Fruit fly (Drosophila melanogaster) whole organism, embryonic: Measurements from ENCODE around the gene Pebp1.

Experiments used
- Awh ChIP-seq: fragments of 200-800 bp; sonication (Bioruptor generic); IDR thresholded peaks from 2 replicates; pipeline ENCODE4, ENCODE4 v1.3.6; 2022; ENCODE audit warnings: missing biosample characterization, missing genetic modification characterization
- Bteb2 ChIP-seq: fragments of 200-800 bp; sonication (Bioruptor generic); optimal IDR thresholded peaks from 2 replicates; lab custom pipeline; 2016; ENCODE audit warnings: missing biosample characterization, missing genetic modification characterization
- CG11093 ChIP-seq: fragments of 200-800 bp; sonication (Bioruptor generic); IDR thresholded peaks from 3 replicates; pipeline ENCODE4 v1.3.6; 2022; ENCODE audit warnings: missing biosample characterization, missing genetic modification characterization
- CG12236 ChIP-seq: fragments of 200-800 bp; sonication (Bioruptor generic); optimal IDR thresholded peaks from 2 replicates; lab custom pipeline; 2016; ENCODE audit warnings: missing biosample characterization, missing genetic modification characterization
- CG1529 ChIP-seq: fragments of 200-800 bp; sonication (Bioruptor generic); optimal IDR thresholded peaks from 3 replicates; lab custom pipeline; 2018; ENCODE audit warnings: missing biosample characterization, missing genetic modification characterization
- CG1602 ChIP-seq: fragments of 200-800 bp; sonication (Bioruptor generic); optimal IDR thresholded peaks from 3 replicates; lab custom pipeline; 2016; ENCODE audit warnings: missing biosample characterization, missing genetic modification characterization
- CG17912 ChIP-seq: fragments of 200-800 bp; sonication (Bioruptor generic); optimal IDR thresholded peaks from 2 replicates; lab custom pipeline; 2018; ENCODE audit warnings: missing biosample characterization, mild to moderate bottlenecking, missing genetic modification characterization
- CG2202 ChIP-seq: fragments of 200-800 bp; sonication (Bioruptor generic); optimal IDR thresholded peaks from 2 replicates; lab custom pipeline; 2018; ENCODE audit warnings: missing biosample characterization, mild to moderate bottlenecking, missing genetic modification characterization
- CG3726 ChIP-seq: fragments of 200-800 bp; sonication (Bioruptor generic); IDR thresholded peaks from 3 replicates; pipeline ENCODE4, ENCODE4 v1.3.6; 2022; ENCODE audit warnings: missing biosample characterization, missing genetic modification characterization
- CG43689 ChIP-seq: fragments of 200-800 bp; sonication (Bioruptor generic); IDR thresholded peaks from 2 replicates; pipeline ENCODE4 v1.3.6; 2022; ENCODE audit warnings: missing biosample characterization, missing genetic modification characterization
- CG4617 ChIP-seq: fragments of 200-800 bp; sonication (Bioruptor generic); optimal IDR thresholded peaks from 3 replicates; lab custom pipeline; 2016; ENCODE audit warnings: missing biosample characterization, missing genetic modification characterization, borderline replicate concordance
- CG6175 ChIP-seq: fragments of 200-800 bp; sonication (Bioruptor generic); IDR thresholded peaks from 3 replicates; pipeline ENCODE4 v1.3.6; 2022; ENCODE audit warnings: missing biosample characterization, missing genetic modification characterization
- CG6254 ChIP-seq: fragments of 200-800 bp; sonication (Bioruptor generic); optimal IDR thresholded peaks from 3 replicates; lab custom pipeline; 2017; ENCODE audit warnings: mild to moderate bottlenecking, missing biosample characterization, missing genetic modification reagents, missing genetic modification characterization
- CG7372 ChIP-seq: fragments of 200-800 bp; sonication (Bioruptor generic); IDR thresholded peaks from 2 replicates; pipeline ENCODE4 v1.3.6; 2022; ENCODE audit warnings: missing biosample characterization, missing genetic modification characterization
- CkIIα-i1 ChIP-seq: fragments of 200-800 bp; sonication (Bioruptor generic); IDR thresholded peaks from 2 replicates; pipeline ENCODE4 v1.3.6; 2022; ENCODE audit warnings: missing biosample characterization, missing genetic modification characterization
- CoRest ChIP-seq: fragments of 200-800 bp; sonication (Bioruptor generic); optimal IDR thresholded peaks from 3 replicates; lab custom pipeline; 2018; ENCODE audit warnings: missing biosample characterization, mild to moderate bottlenecking, missing genetic modification characterization, moderate library complexity
- D19A ChIP-seq: fragments of 200-800 bp; optimal IDR thresholded peaks from 3 replicates; lab custom pipeline; 2019; ENCODE audit warnings: missing biosample characterization, mild to moderate bottlenecking, missing genetic modification characterization, moderate library complexity
- Dbx ChIP-seq: fragments of 200-800 bp; sonication (Bioruptor generic); IDR thresholded peaks from 3 replicates; pipeline ENCODE4 v1.3.6; 2022; ENCODE audit warnings: missing biosample characterization, missing genetic modification characterization
- Deaf1 ChIP-seq: fragments of 200-800 bp; optimal IDR thresholded peaks from 3 replicates; lab custom pipeline; 2019; ENCODE audit warnings: missing biosample characterization, mild to moderate bottlenecking, missing genetic modification characterization, moderate library complexity
- Ets97D ChIP-seq: fragments of 200-800 bp; sonication (Bioruptor generic); optimal IDR thresholded peaks from 3 replicates; lab custom pipeline; 2016; ENCODE audit warnings: missing biosample characterization, missing genetic modification characterization
- Hr3 ChIP-seq: fragments of 200-800 bp; sonication (Bioruptor generic); optimal IDR thresholded peaks from 3 replicates; lab custom pipeline; 2016; ENCODE audit warnings: missing biosample characterization, missing genetic modification characterization
- Hr51 ChIP-seq, 2 experiments: fragments of 200-800 bp; sonication (Bioruptor generic); optimal IDR thresholded peaks; 2 replicates in 1 of 2; 3 replicates in 1 of 2; lab custom pipeline; 2016 to 2018; ENCODE audit warnings: missing biosample characterization in 2 of 2, missing genetic modification characterization in 2 of 2, mild to moderate bottlenecking in 1 of 2, moderate library complexity in 1 of 2
- Hr78 ChIP-seq, 2 experiments: fragments of 200-800 bp in 1 of 2; fragments of >200 bp in 1 of 2; sonication (Bioruptor generic) in 1 of 2; optimal IDR thresholded peaks; 2 replicates each; lab custom pipeline; 2017 to 2019; ENCODE audit warnings: missing biosample characterization in 2 of 2, missing genetic modification characterization in 2 of 2, mild to moderate bottlenecking in 1 of 2, moderate library complexity in 1 of 2
- Jarid2 ChIP-seq: fragments of 200-800 bp; sonication (Bioruptor generic); optimal IDR thresholded peaks from 3 replicates; lab custom pipeline; 2017; ENCODE audit warnings: mild to moderate bottlenecking, missing biosample characterization, missing genetic modification reagents, missing genetic modification characterization
- MTF-1 ChIP-seq: fragments of 200-800 bp; sonication (Bioruptor generic); optimal IDR thresholded peaks from 2 replicates; lab custom pipeline; 2018; ENCODE audit warnings: missing biosample characterization, mild to moderate bottlenecking, missing genetic modification characterization, borderline replicate concordance
- Mad ChIP-seq: fragments of 200-800 bp; sonication (Bioruptor generic); optimal IDR thresholded peaks from 2 replicates; lab custom pipeline; 2016; ENCODE audit warnings: missing biosample characterization, missing genetic modification characterization
- NC2β ChIP-seq: fragments of 200-800 bp; sonication (Bioruptor generic); optimal IDR thresholded peaks from 2 replicates; lab custom pipeline; 2016; ENCODE audit warnings: missing biosample characterization, missing genetic modification characterization
- Sox102F ChIP-seq: fragments of 200-800 bp; sonication (Bioruptor generic); optimal IDR thresholded peaks from 2 replicates; lab custom pipeline; 2018; ENCODE audit warnings: missing biosample characterization, mild to moderate bottlenecking, missing genetic modification characterization, moderate library complexity
- ac ChIP-seq: fragments of 200-800 bp; sonication (Bioruptor generic); optimal IDR thresholded peaks from 3 replicates; lab custom pipeline; 2017; ENCODE audit warnings: missing biosample characterization, mild to moderate bottlenecking, missing genetic modification characterization
- ato ChIP-seq: fragments of 200-800 bp; sonication (Bioruptor generic); IDR thresholded peaks from 2 replicates; pipeline ENCODE4 v1.3.6; 2022; ENCODE audit warnings: missing biosample characterization, missing genetic modification characterization; ENCODE audit not compliant: partially characterized antibody
- bab2 ChIP-seq: fragments of 200-800 bp; sonication (Bioruptor generic); optimal IDR thresholded peaks from 2 replicates; lab custom pipeline; 2016; ENCODE audit warnings: missing biosample characterization, missing genetic modification characterization
- cad ChIP-seq: fragments of >200 bp; optimal IDR thresholded peaks from 2 replicates; lab custom pipeline; 2017; ENCODE audit warnings: missing biosample characterization, missing genetic modification characterization
- cg ChIP-seq: fragments of 200-800 bp; sonication (Bioruptor generic); optimal IDR thresholded peaks from 3 replicates; lab custom pipeline; 2019; ENCODE audit warnings: missing biosample characterization, mild to moderate bottlenecking, missing genetic modification characterization, moderate library complexity
- ems ChIP-seq: fragments of 200-800 bp; sonication (Bioruptor generic); optimal IDR thresholded peaks from 3 replicates; lab custom pipeline; 2016; ENCODE audit warnings: missing biosample characterization, missing genetic modification characterization
- en ChIP-seq: fragments of 200-800 bp; sonication (Bioruptor generic); optimal IDR thresholded peaks from 2 replicates; lab custom pipeline; 2016; ENCODE audit warnings: missing biosample characterization, missing genetic modification characterization
- eve ChIP-seq, 2 experiments: fragments of >200 bp; optimal IDR thresholded peaks; 2 replicates each; lab custom pipeline; 2017; ENCODE audit warnings: missing biosample characterization in 2 of 2, missing genetic modification characterization in 2 of 2
- gem ChIP-seq: fragments of 200-800 bp; sonication (Bioruptor generic); optimal IDR thresholded peaks from 2 replicates; lab custom pipeline; 2019; ENCODE audit warnings: missing biosample characterization, mild to moderate bottlenecking, missing genetic modification characterization, moderate library complexity
- grn ChIP-seq: fragments of 200-800 bp; sonication (Bioruptor generic); optimal IDR thresholded peaks from 3 replicates; lab custom pipeline; 2017; ENCODE audit warnings: missing biosample characterization, missing genetic modification characterization
- hb ChIP-seq: fragments of 200-800 bp; sonication (Bioruptor generic); IDR thresholded peaks from 3 replicates; pipeline ENCODE4 v1.3.6; 2022; ENCODE audit warnings: missing biosample characterization, missing genetic modification characterization; ENCODE audit not compliant: partially characterized antibody
- jumu ChIP-seq: fragments of 200-800 bp; sonication (Bioruptor generic); optimal IDR thresholded peaks from 3 replicates; lab custom pipeline; 2016; ENCODE audit warnings: missing biosample characterization, missing genetic modification characterization
- klu ChIP-seq: fragments of 200-800 bp; sonication (Bioruptor generic); IDR thresholded peaks from 2 replicates; pipeline ENCODE4 v1.3.6; 2022; ENCODE audit warnings: missing biosample characterization, missing genetic modification characterization
- nerfin-1 ChIP-seq: fragments of 200-800 bp; sonication (Bioruptor generic); optimal IDR thresholded peaks from 3 replicates; lab custom pipeline; 2019; ENCODE audit warnings: missing biosample characterization, mild to moderate bottlenecking, missing genetic modification characterization, moderate library complexity
- oc ChIP-seq: fragments of 200-800 bp; sonication (Bioruptor generic); optimal IDR thresholded peaks from 2 replicates; lab custom pipeline; 2018; ENCODE audit warnings: missing biosample characterization, mild to moderate bottlenecking, missing genetic modification characterization, moderate library complexity
- onecut ChIP-seq: fragments of 200-800 bp; sonication (Bioruptor generic); IDR thresholded peaks from 2 replicates; pipeline ENCODE4 v1.3.6; 2022; ENCODE audit warnings: missing biosample characterization, missing genetic modification characterization
- org-1 ChIP-seq: fragments of 200-800 bp; sonication (Bioruptor generic); optimal IDR thresholded peaks from 2 replicates; lab custom pipeline; 2017; ENCODE audit warnings: missing biosample characterization, missing genetic modification characterization
- pho ChIP-seq: fragments of 200-800 bp; sonication (Bioruptor generic); optimal IDR thresholded peaks from 2 replicates; lab custom pipeline; 2016; ENCODE audit warnings: missing biosample characterization, missing genetic modification characterization
- pros ChIP-seq: fragments of 200-800 bp; sonication (Bioruptor generic); optimal IDR thresholded peaks from 3 replicates; lab custom pipeline; 2019; ENCODE audit warnings: missing biosample characterization, mild to moderate bottlenecking, missing genetic modification characterization, moderate library complexity
- sna ChIP-seq: fragments of 200-800 bp; sonication (Bioruptor generic); IDR thresholded peaks from 2 replicates; pipeline ENCODE4 v1.3.6; 2022; ENCODE audit warnings: missing biosample characterization, missing genetic modification characterization; ENCODE audit not compliant: partially characterized antibody
- tap ChIP-seq: fragments of 200-800 bp; optimal IDR thresholded peaks from 3 replicates; lab custom pipeline; 2019; ENCODE audit warnings: missing biosample characterization, mild to moderate bottlenecking, missing genetic modification characterization, moderate library complexity
- toy ChIP-seq: fragments of 200-800 bp; sonication (Bioruptor generic); IDR thresholded peaks from 2 replicates; pipeline ENCODE4 v1.3.6; 2022; ENCODE audit warnings: missing biosample characterization, missing genetic modification characterization
- wek ChIP-seq: fragments of 200-800 bp; sonication (Bioruptor generic); optimal IDR thresholded peaks from 3 replicates; lab custom pipeline; 2018; ENCODE audit warnings: missing biosample characterization, mild to moderate bottlenecking, missing genetic modification characterization, moderate library complexity
- zf30C ChIP-seq: fragments of 200-800 bp; sonication (Bioruptor generic); optimal IDR thresholded peaks from 3 replicates; lab custom pipeline; 2018; ENCODE audit warnings: missing biosample characterization, mild to moderate bottlenecking, missing genetic modification characterization

Pebp1 gene

DNA sequence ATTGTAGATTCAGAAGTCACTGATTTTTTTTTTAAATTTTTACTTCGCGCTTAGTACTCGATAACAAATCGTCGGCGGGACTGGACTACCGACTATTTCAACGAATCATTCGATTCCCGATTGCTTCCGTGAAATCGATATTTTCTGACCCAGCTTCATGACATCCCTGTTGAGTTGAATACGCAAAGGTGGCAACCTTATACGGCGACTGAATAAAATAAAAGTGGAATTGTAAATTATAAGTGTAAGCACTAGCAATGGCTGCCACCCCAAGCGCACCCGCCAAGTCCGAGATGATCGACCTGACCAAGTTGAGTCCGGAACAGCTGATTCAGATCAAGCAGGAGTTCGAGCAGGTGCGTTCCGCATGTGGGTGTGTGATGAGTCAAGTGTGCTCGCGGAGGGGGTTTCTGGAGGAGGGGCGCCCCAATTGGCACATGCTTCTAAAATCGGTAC is 21.2 kb downstream of the Pebp1 start, which contains the start of gene Pfdn5 (continued):
- TF ChIP-seq bab2 (GFP tag; lab: Kevin White, UChicago) (no peak), Sox102F (no peak), en (GFP tag; lab: Kevin White, UChicago) (no peak), CG43689 (GFP tag; lab: Robert Waterston, UW) (no peak), Bteb2 (peak; percentile 7), CkIIα-i1 (GFP tag; lab: Robert Waterston, UW) (no peak), CG7372 (GFP tag; lab: Robert Waterston, UW) (no peak), hb (GFP tag; lab: Robert Waterston, UW) (peak; percentile 86), CG12236 (GFP tag; lab: Kevin White, UChicago) (no peak), MTF-1 (GFP tag; lab: Kevin White, UChicago) (no peak), Hr3 (GFP tag; lab: Kevin White, UChicago) (no peak), CG1529 (GFP tag; lab: Kevin White, UChicago) (no peak), onecut (GFP tag; lab: Robert Waterston, UW) (no peak), tap (tag; lab: Kevin White, UChicago) (no peak), ems (no peak), wek (no peak), Hr51 (GFP tag; optimal IDR thresholded peaks at IDR 0.05; lab: Kevin White, UChicago) (no peak), gem (tag; lab: Kevin White, UChicago) (no peak), CoRest (tag; lab: Kevin White, UChicago) (no peak), ac (GFP tag; lab: Kevin White, UChicago) (no peak), eve (GFP tag; optimal IDR thresholded peaks at IDR 0.05; lab: Kevin White, UChicago) (no peak), CG4617 (GFP tag; lab: Kevin White, UChicago) (peak; percentile 94), pros (GFP tag; lab: Kevin White, UChicago) (no peak), CG6175 (no peak), CG11093 (GFP tag; lab: Robert Waterston, UW) (no peak), Hr78 (GFP tag; optimal IDR thresholded peaks at IDR 0.05; lab: Kevin White, UChicago) (no peak), CG6254 (no peak), CG17912 (no peak), nerfin-1 (tag; lab: Kevin White, UChicago) (no peak), cg (GFP tag; lab: Kevin White, UChicago) (no peak), grn (GFP tag; lab: Kevin White, UChicago) (no peak), oc (tag; lab: Kevin White, UChicago) (no peak), CG1602 (GFP tag; lab: Kevin White, UChicago) (no peak), zf30C (GFP tag; lab: Kevin White, UChicago) (no peak), org-1 (GFP tag; lab: Kevin White, UChicago) (no peak), pho (no peak), jumu (GFP tag; lab: Kevin White, UChicago) (no peak), Awh (no peak), Ets97D (peak; percentile 78), klu (no peak), Dbx (GFP tag; lab: Robert Waterston, UW) (no peak), Jarid2 (GFP tag; lab: Kevin White, UChicago) (no peak), toy (GFP tag; lab: Robert Waterston, UW) (no peak), ato (peak; percentile 91), CG3726 (no peak), cad (GFP tag; lab: Kevin White, UChicago) (no peak), CG2202 (tag; lab: Kevin White, UChicago) (no peak), Mad (GFP tag; lab: Kevin White, UChicago) (no peak), sna (GFP tag; lab: Robert Waterston, UW) (peak; percentile 81), NC2β (GFP tag; lab: Kevin White, UChicago) (peak; percentile 1), D19A (tag; lab: Kevin White, UChicago) (no peak), Deaf1 (tag; lab: Kevin White, UChicago) (no peak)
